Worm (Caenorhabditis elegans) whole organism, L3 larva: ENCODE data around the gene B0365.9.

Experiments
- aly-2 ChIP-seq: fragments of 150-350 bp; optimal IDR thresholded peaks from 2 replicates; lab custom pipeline; 2014; ENCODE audit warnings: missing biosample characterization, missing genetic modification characterization
- ama-1 ChIP-seq: fragments of 150-350 bp; optimal IDR thresholded peaks from 2 replicates; lab custom pipeline; 2018
- ceh-28 ChIP-seq: fragments of 150-350 bp; optimal IDR thresholded peaks from 2 replicates; lab custom pipeline; 2014; ENCODE audit warnings: missing biosample characterization, missing genetic modification reagents, missing genetic modification characterization
- ceh-82 ChIP-seq: fragments of 150-350 bp; optimal IDR thresholded peaks from 2 replicates; lab custom pipeline; 2014; ENCODE audit warnings: missing biosample characterization, missing genetic modification characterization
- ceh-9 ChIP-seq: sonication (generic microtip); optimal IDR thresholded peaks from 2 replicates; lab custom pipeline; 2018; ENCODE audit warnings: missing biosample characterization, missing genetic modification characterization
- egl-27 ChIP-seq: sonication (generic microtip); optimal IDR thresholded peaks from 4 replicates; lab custom pipeline; 2017; ENCODE audit warnings: missing biosample characterization, missing genetic modification reagents, missing genetic modification characterization
- egl-5 ChIP-seq: fragments of 150-350 bp; optimal IDR thresholded peaks from 2 replicates; lab custom pipeline; 2017; ENCODE audit warnings: missing biosample characterization, missing genetic modification reagents, missing genetic modification characterization, inconsistent platforms
- elt-1 ChIP-seq: fragments of 150-350 bp; optimal IDR thresholded peaks from 2 replicates; lab custom pipeline; 2014; ENCODE audit warnings: missing biosample characterization, missing genetic modification characterization
- elt-2 ChIP-seq: sonication (generic microtip); optimal IDR thresholded peaks from 2 replicates; lab custom pipeline; 2016; ENCODE audit warnings: missing genetic modification reagents, mild to moderate bottlenecking, missing genetic modification characterization, missing compliant biosample characterization
- elt-3 ChIP-seq, 3 experiments: fragments of 150-350 bp in 1 of 3; sonication (generic microtip) in 2 of 3; optimal IDR thresholded peaks; 2 replicates in 2 of 3; 4 replicates in 1 of 3; lab custom pipeline; 2014 to 2017; ENCODE audit warnings: missing biosample characterization in 3 of 3, missing genetic modification characterization in 3 of 3
- eor-1 ChIP-seq, 2 experiments: fragments of 150-350 bp; optimal IDR thresholded peaks; 2 replicates each; lab custom pipeline; 2014 to 2018; ENCODE audit warnings: missing biosample characterization in 2 of 2, missing genetic modification characterization in 2 of 2
- hmg-11 ChIP-seq: sonication (generic microtip); optimal IDR thresholded peaks from 2 replicates; lab custom pipeline; 2016; ENCODE audit warnings: missing genetic modification characterization, missing compliant biosample characterization
- jun-1 ChIP-seq: fragments of 150-350 bp; optimal IDR thresholded peaks from 2 replicates; lab custom pipeline; 2014; ENCODE audit warnings: missing biosample characterization, missing genetic modification reagents, missing genetic modification characterization
- lin-15B ChIP-seq: fragments of 150-350 bp; optimal IDR thresholded peaks from 2 replicates; lab custom pipeline; 2014; ENCODE audit warnings: missing biosample characterization, missing genetic modification characterization
- lin-39 ChIP-seq: fragments of 150-350 bp; optimal IDR thresholded peaks from 2 replicates; lab custom pipeline; 2018; ENCODE audit warnings: missing biosample characterization, missing genetic modification reagents, missing genetic modification characterization
- lsy-12 ChIP-seq: sonication (generic microtip); optimal IDR thresholded peaks from 2 replicates; lab custom pipeline; 2016; ENCODE audit warnings: mild to moderate bottlenecking, missing genetic modification characterization, missing compliant biosample characterization
- mdl-1 ChIP-seq: fragments of 150-350 bp; optimal IDR thresholded peaks from 2 replicates; lab custom pipeline; 2014; ENCODE audit warnings: missing biosample characterization, missing genetic modification characterization
- mml-1 ChIP-seq: fragments of 150-350 bp; sonication (generic microtip); optimal IDR thresholded peaks from 3 replicates; lab custom pipeline; 2014; ENCODE audit warnings: missing biosample characterization, missing genetic modification characterization
- nfya-1 ChIP-seq: sonication (generic microtip); optimal IDR thresholded peaks from 2 replicates; lab custom pipeline; 2017; ENCODE audit warnings: missing genetic modification characterization, mild to moderate bottlenecking, missing compliant biosample characterization, antibody characterized with exemption, moderate library complexity; ENCODE audit not compliant: insufficient read depth
- nhr-11 ChIP-seq: fragments of 150-350 bp; optimal IDR thresholded peaks from 2 replicates; lab custom pipeline; 2014; ENCODE audit warnings: missing biosample characterization, missing genetic modification characterization
- nhr-12 ChIP-seq: fragments of 150-350 bp; optimal IDR thresholded peaks from 2 replicates; lab custom pipeline; 2014; ENCODE audit warnings: missing biosample characterization, missing genetic modification characterization
- nhr-23 ChIP-seq: fragments of 150-350 bp; optimal IDR thresholded peaks from 2 replicates; lab custom pipeline; 2014; ENCODE audit warnings: missing biosample characterization, missing genetic modification reagents, missing genetic modification characterization
- nhr-28 ChIP-seq: fragments of 150-350 bp; optimal IDR thresholded peaks from 2 replicates; lab custom pipeline; 2014; ENCODE audit warnings: missing biosample characterization, missing genetic modification characterization
- nhr-43 ChIP-seq: sonication (generic microtip); optimal IDR thresholded peaks from 2 replicates; lab custom pipeline; 2016; ENCODE audit warnings: mild to moderate bottlenecking, missing genetic modification characterization, missing compliant biosample characterization; ENCODE audit not compliant: poor library complexity, severe bottlenecking
- nhr-76 ChIP-seq: fragments of 150-350 bp; sonication (generic microtip); optimal IDR thresholded peaks from 5 replicates; lab custom pipeline; 2014; ENCODE audit warnings: missing biosample characterization, missing genetic modification characterization
- pha-4 ChIP-seq: fragments of 150-350 bp; optimal IDR thresholded peaks from 2 replicates; lab custom pipeline; 2014; ENCODE audit warnings: missing biosample characterization, missing genetic modification reagents, missing genetic modification characterization
- pqm-1 ChIP-seq: fragments of 150-350 bp; optimal IDR thresholded peaks from 2 replicates; lab custom pipeline; 2017; ENCODE audit warnings: missing biosample characterization, missing genetic modification characterization, inconsistent platforms
- sea-2 ChIP-seq: fragments of 150-350 bp; sonication (generic microtip); optimal IDR thresholded peaks from 4 replicates; lab custom pipeline; 2014; ENCODE audit warnings: missing biosample characterization, missing genetic modification reagents, missing genetic modification characterization
- skn-1 ChIP-seq: fragments of 150-350 bp; optimal IDR thresholded peaks from 2 replicates; lab custom pipeline; 2014; ENCODE audit warnings: missing biosample characterization, missing genetic modification characterization
- snpc-4 ChIP-seq: fragments of 150-350 bp; optimal IDR thresholded peaks from 2 replicates; lab custom pipeline; 2014; ENCODE audit warnings: missing biosample characterization, missing genetic modification characterization
- tbx-2 ChIP-seq: sonication (generic microtip); optimal IDR thresholded peaks from 2 replicates; lab custom pipeline; 2016; ENCODE audit warnings: mild to moderate bottlenecking, missing genetic modification characterization, missing compliant biosample characterization
- unc-39 ChIP-seq: sonication (generic microtip); optimal IDR thresholded peaks from 4 replicates; lab custom pipeline; 2017; ENCODE audit warnings: missing biosample characterization, missing genetic modification characterization
- unc-62 ChIP-seq: fragments of 150-350 bp; sonication (generic microtip); optimal IDR thresholded peaks from 4 replicates; lab custom pipeline; 2014; ENCODE audit warnings: missing biosample characterization, missing genetic modification reagents, missing genetic modification characterization
- ztf-11 ChIP-seq: fragments of 150-350 bp; optimal IDR thresholded peaks from 2 replicates; lab custom pipeline; 2014; ENCODE audit warnings: missing biosample characterization, missing genetic modification characterization

B0365.9 gene

DNA sequence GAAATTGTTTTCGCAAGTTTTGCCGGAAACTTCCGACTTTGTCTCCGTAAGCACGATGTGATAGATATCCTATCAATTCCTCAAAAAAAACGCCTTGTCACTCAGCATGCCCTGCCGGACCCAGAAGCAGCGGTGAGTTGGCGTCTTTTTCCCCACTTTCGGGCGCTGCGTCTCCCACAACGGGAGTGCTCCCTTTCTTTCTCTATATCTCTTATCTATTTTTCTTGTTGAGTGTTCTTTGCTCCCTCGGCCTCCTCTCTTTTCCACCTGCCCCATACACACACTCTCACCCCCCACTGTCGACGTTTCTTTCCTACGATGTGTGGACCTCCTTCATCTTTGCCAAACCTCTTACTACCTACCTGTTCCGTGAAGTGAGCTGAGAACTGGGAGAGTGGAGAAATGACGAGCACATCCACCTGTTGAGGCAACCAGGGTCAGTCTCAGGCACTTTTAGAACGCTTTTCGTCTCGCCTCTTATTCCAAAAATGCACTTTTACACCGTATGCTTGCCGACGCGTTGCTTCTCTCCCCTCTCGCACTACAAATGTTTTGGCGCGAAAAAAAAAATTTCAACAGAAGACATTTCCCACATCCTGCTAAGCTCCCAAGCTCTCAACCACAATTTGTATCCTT lies 47.3 kb downstream of the B0365.9 start (continued):
- TF ChIP-seq mdl-1 (tag; lab: Kevin White, UChicago) (peak; percentile 25), nhr-28 (tag; lab: Kevin White, UChicago) (no peak), nhr-11 (tag; lab: Kevin White, UChicago) (no peak), skn-1 (tag; lab: Kevin White, UChicago) (peak; percentile 4), egl-5 (peak; percentile 3), snpc-4 (tag; lab: Kevin White, UChicago) (peak; percentile 61), nhr-23 (tag; lab: Kevin White, UChicago) (peak; percentile 17), nhr-12 (no peak), tbx-2 (peak; percentile 23), ceh-28 (tag; lab: Kevin White, UChicago) (peak; percentile 24), egl-27 (tag; lab: Kevin White, UChicago) (no peak)

DNA sequence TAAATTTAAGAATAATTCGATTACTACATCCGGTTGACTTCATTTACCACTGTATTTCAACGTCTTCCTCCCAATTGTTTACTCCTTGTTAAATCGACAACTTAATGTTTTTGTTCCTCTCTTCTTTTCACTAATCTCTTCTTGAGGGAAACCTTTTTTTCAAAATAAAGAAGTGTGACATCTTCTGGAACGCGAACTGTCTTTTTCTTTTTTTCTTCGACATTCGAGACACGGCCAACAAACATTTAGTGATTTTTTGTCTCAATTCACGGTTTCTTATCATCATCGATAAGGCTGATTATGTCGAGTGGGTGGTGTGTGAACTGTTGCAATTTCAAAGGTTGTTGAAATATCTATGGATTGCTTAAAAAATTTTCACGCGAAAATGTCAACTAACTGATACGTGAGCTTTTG lies 48.1 kb downstream of the B0365.9 start:
- peak; percentile 88 for TF ChIP-seq elt-2 (tag; lab: Kevin White, UChicago)
- TF ChIP-seq sea-2, result no peak
- peak in 1 of 3 experiments; percentile 5 for TF ChIP-seq elt-3 (tag; optimal IDR thresholded peaks at IDR 0.05; lab: Kevin White, UChicago)
- TF ChIP-seq nhr-23 (tag; lab: Kevin White, UChicago), result peak; percentile 43
- no peak for TF ChIP-seq unc-62 (GFP tag; lab: Kevin White, UChicago)
- TF ChIP-seq nhr-43 (tag; lab: Kevin White, UChicago), result no peak
- TF ChIP-seq ceh-82 (tag; lab: Kevin White, UChicago), result no peak
- no peak for TF ChIP-seq ceh-9 (tag; lab: Kevin White, UChicago)
- TF ChIP-seq aly-2, result no peak
- TF ChIP-seq hmg-11 (tag; lab: Kevin White, UChicago), result no peak
- no peak for TF ChIP-seq unc-39 (tag; lab: Kevin White, UChicago)
- TF ChIP-seq mdl-1 (tag; lab: Kevin White, UChicago), result no peak
- no peak for TF ChIP-seq nhr-76 (tag; lab: Kevin White, UChicago)
- TF ChIP-seq jun-1 (tag; lab: Kevin White, UChicago), result peak; percentile 36
- TF ChIP-seq lin-15B, result no peak
- TF ChIP-seq ztf-11, result no peak
- peak; percentile 65 for TF ChIP-seq pqm-1 (tag; lab: Kevin White, UChicago)

DNA sequence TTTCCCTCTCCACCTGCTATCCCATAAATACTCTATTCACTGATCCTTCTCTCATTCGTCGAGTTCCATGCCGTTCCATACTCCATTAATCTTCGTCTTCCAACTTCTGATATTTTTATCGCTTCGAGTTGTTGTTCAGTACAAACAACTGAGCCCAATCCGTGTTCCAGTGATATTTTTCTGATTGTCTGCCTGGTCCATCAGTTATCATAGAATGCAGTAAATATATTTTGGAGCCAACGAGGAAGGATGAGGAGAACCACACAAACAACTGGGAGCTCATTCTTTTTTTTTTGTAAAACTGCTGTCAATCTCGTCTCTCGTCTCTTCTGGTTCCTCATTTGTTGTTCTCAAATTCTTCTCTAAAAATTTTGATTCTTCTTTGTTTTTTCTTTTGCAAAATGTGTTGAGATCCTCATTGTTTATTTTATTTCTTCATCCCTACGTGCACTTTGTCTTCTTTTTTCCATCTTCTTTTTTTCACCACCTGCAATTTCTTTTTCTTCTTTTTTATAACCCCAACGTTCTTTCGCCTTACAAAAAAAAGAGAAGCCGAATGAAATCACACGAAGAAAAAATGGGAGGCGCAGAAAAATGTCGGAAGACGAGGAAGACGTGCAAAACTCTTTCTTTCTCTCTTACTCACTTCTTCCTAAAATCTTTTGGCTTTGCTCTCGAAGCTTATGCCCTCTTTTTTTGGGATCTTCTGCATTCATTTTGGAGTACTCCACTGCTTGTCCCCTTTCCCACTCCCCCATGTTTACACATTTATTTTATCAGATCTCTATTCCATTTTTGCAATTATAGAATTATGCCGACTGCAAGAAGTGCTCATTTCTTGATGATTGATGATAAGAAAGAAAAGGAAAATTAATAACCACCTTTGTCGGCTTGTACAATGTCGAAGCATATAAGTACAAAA lies 49.4 kb downstream of the B0365.9 start:
- TF ChIP-seq elt-3 (tag; optimal IDR thresholded peaks at IDR 0.05; lab: Kevin White, UChicago), result no peak
- TF ChIP-seq snpc-4 (tag; lab: Kevin White, UChicago), result peak; percentile 3
- TF ChIP-seq elt-2 (tag; lab: Kevin White, UChicago), result peak; percentile 32
- peak; percentile 35 for TF ChIP-seq lin-39

DNA sequence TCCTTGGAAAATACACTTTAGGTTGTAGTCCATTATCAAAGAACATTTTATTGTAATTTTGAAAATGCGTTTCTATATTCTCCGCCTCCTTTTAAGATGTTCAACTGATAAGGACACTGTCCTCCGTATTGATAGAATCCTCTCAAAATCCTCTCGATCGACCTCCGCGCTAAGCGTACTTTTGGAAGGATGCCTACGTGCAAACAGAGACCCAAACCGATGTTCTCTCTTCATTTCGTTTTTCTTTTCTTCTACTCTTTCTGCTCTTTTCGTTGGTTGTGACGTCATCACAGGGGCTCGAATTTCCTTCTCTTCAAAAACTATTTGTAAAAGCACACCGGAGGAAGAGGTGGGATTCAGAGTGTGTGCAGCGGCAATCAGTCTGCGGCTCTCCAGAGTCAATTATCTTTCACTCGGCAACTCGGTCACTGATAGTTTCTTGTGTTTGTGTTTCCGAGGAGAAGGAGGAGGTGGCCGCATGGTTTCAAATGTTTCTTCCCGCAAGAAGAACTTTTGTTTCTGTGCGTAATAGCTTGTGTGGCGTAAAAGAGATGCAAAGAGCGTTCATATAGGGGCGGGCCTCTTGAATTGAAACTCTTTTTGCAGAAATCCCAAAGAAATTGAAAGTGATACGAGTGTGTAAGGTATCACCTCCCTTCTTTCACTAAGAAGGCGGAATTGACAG lies 50.8 kb downstream of the B0365.9 start, which contains the start of gene C34B4.2:
C34B4.2 (plus strand) TSS at position 614 of the 685 bp plus-strand sequence.
- TF ChIP-seq lin-39 (peak; percentile 77), unc-39 (tag; lab: Kevin White, UChicago) (no peak), egl-27 (tag; lab: Kevin White, UChicago) (no peak), eor-1 (tag; optimal IDR thresholded peaks at IDR 0.05; lab: Kevin White, UChicago) (no peak), ama-1 (lab: Kevin White, UChicago) (peak; percentile 29), tbx-2 (peak; percentile 53), egl-5 (no peak), pqm-1 (tag; lab: Kevin White, UChicago) (peak; percentile 27), elt-1 (peak; percentile 16), pha-4 (tag; lab: Kevin White, UChicago) (peak; percentile 96), nhr-12 (no peak), mml-1 (no peak), jun-1 (tag; lab: Kevin White, UChicago) (peak; percentile 4), nhr-43 (tag; lab: Kevin White, UChicago) (peak; percentile 5), nhr-11 (tag; lab: Kevin White, UChicago) (peak; percentile 63), lsy-12 (tag; lab: Kevin White, UChicago) (peak; percentile 13), nfya-1 (tag; lab: Kevin White, UChicago) (peak; percentile 60), elt-2 (tag; lab: Kevin White, UChicago) (peak; percentile 88)
